Worm (Caenorhabditis elegans) whole organism, L4 larva: ENCODE data around the gene vdac-1.

Experiments used
- F37D6.2 ChIP-seq: sonication (generic microtip); optimal IDR thresholded peaks from 2 replicates; lab custom pipeline; 2016; ENCODE audit warnings: mild to moderate bottlenecking, missing genetic modification characterization, missing compliant biosample characterization
- ZK546.5 ChIP-seq, 2 experiments: sonication (generic microtip); optimal IDR thresholded peaks; 2 replicates each; lab custom pipeline; 2017; ENCODE audit warnings: missing biosample characterization in 2 of 2, missing genetic modification characterization in 2 of 2
- aly-2 ChIP-seq: sonication (generic microtip); optimal IDR thresholded peaks from 2 replicates; lab custom pipeline; 2018; ENCODE audit warnings: missing biosample characterization, missing genetic modification characterization
- cey-2 ChIP-seq: sonication (generic microtip); optimal IDR thresholded peaks from 3 replicates; lab custom pipeline; 2017; ENCODE audit warnings: missing genetic modification characterization, mild to moderate bottlenecking, missing compliant biosample characterization, antibody characterized with exemption, borderline replicate concordance; ENCODE audit not compliant: insufficient read depth
- daf-12 ChIP-seq: fragments of 150-350 bp; optimal IDR thresholded peaks from 2 replicates; lab custom pipeline; 2014; ENCODE audit warnings: missing biosample characterization, missing genetic modification reagents, missing genetic modification characterization
- nhr-28 ChIP-seq: fragments of 150-350 bp; optimal IDR thresholded peaks from 2 replicates; lab custom pipeline; 2014; ENCODE audit warnings: missing biosample characterization, missing genetic modification characterization
- spr-3 ChIP-seq: fragments of 200-800 bp; sonication (Bioruptor generic); optimal IDR thresholded peaks from 2 replicates; lab custom pipeline; 2018; ENCODE audit warnings: mild to moderate bottlenecking, missing genetic modification characterization, missing compliant biosample characterization
- unc-130 ChIP-seq: sonication (generic microtip); optimal IDR thresholded peaks from 2 replicates; lab custom pipeline; 2016; ENCODE audit warnings: missing genetic modification reagents, missing genetic modification characterization, missing compliant biosample characterization
- ztf-11 ChIP-seq: fragments of 150-350 bp; optimal IDR thresholded peaks from 2 replicates; lab custom pipeline; 2014; ENCODE audit warnings: missing biosample characterization, missing genetic modification characterization

DNA sequence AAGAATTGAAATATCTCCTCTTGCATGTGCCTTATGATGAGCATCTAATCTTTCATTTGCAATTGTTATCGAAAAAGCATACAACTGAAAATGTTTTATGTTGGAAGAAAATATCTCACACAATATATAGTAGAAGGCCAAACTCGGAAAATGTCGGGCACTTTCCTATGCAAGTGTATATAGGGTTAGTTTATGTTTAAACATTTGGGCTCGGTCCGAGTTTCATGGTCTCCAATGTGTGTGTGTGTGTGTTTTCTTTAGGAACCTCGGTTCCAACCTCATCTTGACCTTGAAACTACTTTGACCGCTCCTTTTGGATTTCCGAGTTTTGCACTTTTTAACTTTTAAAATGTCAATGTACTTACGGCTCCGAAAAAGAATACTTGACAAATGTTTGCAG is 8.4 kb downstream of the vdac-1 start:
- TF ChIP-seq aly-2 (tag; lab: Kevin White, UChicago) (no peak), ZK546.5 (tag; optimal IDR thresholded peaks at IDR 0.05; lab: Kevin White, UChicago) (no peak), ztf-11 (no peak), F37D6.2 (tag; lab: Kevin White, UChicago) (no peak), cey-2 (tag; lab: Kevin White, UChicago) (no peak), nhr-28 (tag; lab: Kevin White, UChicago) (no peak), unc-130 (GFP tag; lab: Kevin White, UChicago) (no peak), daf-12 (no peak), spr-3 (no peak)
